Fruit fly (Drosophila melanogaster): Measurements from ENCODE around the gene CG5880.

- TF ChIP-seq Sox14 (GFP tag; optimal IDR thresholded peaks at IDR 0.05) (no peak), CG34406 (GFP tag; optimal IDR thresholded peaks at IDR 0.05) (no peak), Hr39 (GFP tag; optimal IDR thresholded peaks at IDR 0.05) (no peak)
These were observed 33.8 kb upstream of the CG5880 start for dm6 chr3R:27082752-27083151.

All from whole organism, prepupa.